Fruit fly (Drosophila melanogaster): ENCODE results near the gene CG11249.

CG11249 gene

DNA sequence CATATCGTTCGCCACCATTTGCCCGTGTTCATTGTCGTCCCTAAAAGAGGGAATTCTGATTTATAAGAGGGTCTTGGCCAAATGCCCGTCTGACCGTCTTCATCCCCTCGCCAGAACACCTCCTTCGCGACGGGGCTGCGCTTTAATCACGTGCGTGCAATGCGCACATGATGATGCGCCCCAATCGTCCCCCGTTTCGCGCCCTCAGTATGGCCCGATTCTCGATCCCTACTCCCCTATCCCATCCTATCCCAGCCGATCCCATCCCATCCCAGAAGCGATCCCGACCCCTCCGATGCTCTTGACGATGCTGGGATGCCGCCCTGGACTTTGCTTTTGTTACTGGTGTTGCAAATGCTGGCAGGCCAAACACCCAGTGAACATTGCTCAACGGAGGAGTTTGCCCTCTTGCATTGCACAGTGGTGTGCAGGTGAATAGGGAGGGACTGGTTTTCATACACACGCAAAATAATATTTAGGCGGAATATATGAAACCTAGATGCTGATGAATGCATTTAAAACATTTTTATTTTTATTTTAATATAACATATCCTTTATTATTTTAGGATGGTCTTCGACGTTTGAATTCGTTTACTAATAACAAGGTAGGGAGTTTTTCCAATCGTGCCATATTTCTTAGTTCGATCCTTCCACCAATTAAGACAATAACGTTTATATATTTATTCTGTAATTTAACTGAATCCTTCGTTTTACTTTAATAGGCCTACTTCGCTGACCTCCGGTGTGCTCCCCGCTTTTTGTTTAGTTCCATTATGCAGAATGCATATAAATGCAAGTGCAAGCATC is 38.0 kb downstream of the CG11249 start (continued):
- TF ChIP-seq CG6808 (GFP tag; optimal IDR thresholded peaks at IDR 0.05) (peak; percentile 95), Sox15 (GFP tag; optimal IDR thresholded peaks at IDR 0.05) (peak; percentile 69), esn (GFP tag; optimal IDR thresholded peaks at IDR 0.05) (peak; percentile 86), CG31627 (GFP tag; optimal IDR thresholded peaks at IDR 0.05) (peak; percentile 72), CG10631 (GFP tag; optimal IDR thresholded peaks at IDR 0.05) (peak; percentile 81), Eip93F (GFP tag; optimal IDR thresholded peaks at IDR 0.05) (peak; percentile 67), fd59A (GFP tag; optimal IDR thresholded peaks at IDR 0.05) (peak; percentile 89), CG1621 (tag; optimal IDR thresholded peaks at IDR 0.05) (no peak), Hr38 (GFP tag; optimal IDR thresholded peaks at IDR 0.05) (no peak), Sox14 (GFP tag; optimal IDR thresholded peaks at IDR 0.05) (peak; percentile 73), CG34406 (GFP tag; optimal IDR thresholded peaks at IDR 0.05) (peak; percentile 85), CG3919 (GFP tag; optimal IDR thresholded peaks at IDR 0.05) (peak; percentile 85), CG9139 (GFP tag; optimal IDR thresholded peaks at IDR 0.05) (peak; percentile 72), CG10669 (GFP tag; optimal IDR thresholded peaks at IDR 0.05) (peak; percentile 85), fkh (GFP tag; optimal IDR thresholded peaks at IDR 0.05) (no peak), CG6792 (GFP tag; optimal IDR thresholded peaks at IDR 0.05) (peak; percentile 71), fd85E (GFP tag; optimal IDR thresholded peaks at IDR 0.05) (peak; percentile 33), CG7368 (GFP tag; optimal IDR thresholded peaks at IDR 0.05) (peak; percentile 58), CG15336 (GFP tag; IDR thresholded peaks at IDR 0.05) (peak; percentile 77), eg (GFP tag; IDR thresholded peaks at IDR 0.05) (0 out of 3 replicates have a peak, but pooled peaks have one; percentile 21), Ets21C (GFP tag; optimal IDR thresholded peaks at IDR 0.05) (peak; percentile 54), topi (GFP tag; optimal IDR thresholded peaks at IDR 0.05) (peak; percentile 81), Hr39 (GFP tag; optimal IDR thresholded peaks at IDR 0.05) (peak; percentile 63), CG11294 (GFP tag; IDR thresholded peaks at IDR 0.05) (peak; percentile 33; the same call in 1 of the 2 replicates), CG11762 (GFP tag; optimal IDR thresholded peaks at IDR 0.05; ENCODE audit: insufficient read depth) (peak; percentile 72), CG11902 (GFP tag; optimal IDR thresholded peaks at IDR 0.05) (peak; percentile 63), CG4318 (GFP tag; optimal IDR thresholded peaks at IDR 0.05) (peak; percentile 60), CG8119 (GFP tag; IDR thresholded peaks at IDR 0.05) (peak; percentile 77)

DNA sequence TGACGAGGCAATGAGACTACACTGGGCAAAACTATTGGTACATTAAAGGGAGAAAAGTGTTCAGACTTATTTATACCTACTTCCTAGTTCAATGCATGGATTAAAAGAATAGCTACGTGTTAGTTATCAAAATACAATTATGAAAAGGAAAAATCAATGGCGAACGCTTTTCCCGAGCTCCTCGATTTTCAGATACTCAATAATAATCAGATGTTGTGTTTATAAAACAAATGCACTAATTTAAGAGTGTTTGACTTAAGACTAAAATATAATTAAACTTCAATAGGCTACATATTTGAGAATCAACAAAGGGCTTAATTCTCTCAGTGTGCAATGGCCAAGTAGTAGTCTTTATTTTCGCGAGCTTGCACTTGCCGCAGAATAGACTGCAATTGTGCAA is 44.0 kb downstream of the CG11249 start:
- TF ChIP-seq fd59A (GFP tag; optimal IDR thresholded peaks at IDR 0.05) (peak; percentile 35), CG6163 (GFP tag; IDR thresholded peaks at IDR 0.05) (peak; percentile 41; the same call in 1 of the 3 replicates), Hr38 (GFP tag; optimal IDR thresholded peaks at IDR 0.05) (no peak), Eip78C (GFP tag) (peak; percentile 85), CG8319 (GFP tag; optimal IDR thresholded peaks at IDR 0.05) (no peak), CG6276 (GFP tag; optimal IDR thresholded peaks at IDR 0.05) (peak; percentile 11), CG10631 (GFP tag; optimal IDR thresholded peaks at IDR 0.05) (peak; percentile 58), CG15336 (GFP tag; IDR thresholded peaks at IDR 0.05) (peak; percentile 31; the same call in 1 of the 2 replicates), dac (GFP tag; optimal IDR thresholded peaks at IDR 0.05) (peak; percentile 55), cyc (GFP tag; optimal IDR thresholded peaks at IDR 0.05) (no peak), CG11762 (GFP tag; optimal IDR thresholded peaks at IDR 0.05; ENCODE audit: insufficient read depth) (no peak), Ets96B (tag; optimal IDR thresholded peaks at IDR 0.05) (peak; percentile 46), CG1621 (tag; optimal IDR thresholded peaks at IDR 0.05) (peak; percentile 3), eg (GFP tag; IDR thresholded peaks at IDR 0.05) (0 out of 3 replicates have a peak, but pooled peaks have one; percentile 30), Hr4 (GFP tag; optimal IDR thresholded peaks at IDR 0.05) (peak; percentile 70), Sox14 (GFP tag; optimal IDR thresholded peaks at IDR 0.05) (peak; percentile 30), Ets21C (GFP tag; optimal IDR thresholded peaks at IDR 0.05) (no peak), Eip75B (GFP tag; optimal IDR thresholded peaks at IDR 0.05) (peak; percentile 29), CG11902 (GFP tag; optimal IDR thresholded peaks at IDR 0.05) (no peak), salr (GFP tag; optimal IDR thresholded peaks at IDR 0.05) (peak in 1 of 2 experiments; percentile 68), CG6792 (GFP tag; optimal IDR thresholded peaks at IDR 0.05) (peak; percentile 3), CG8632 (GFP tag; optimal IDR thresholded peaks at IDR 0.05) (no peak), Blimp-1 (GFP tag; optimal IDR thresholded peaks at IDR 0.05) (no peak), fkh (GFP tag; optimal IDR thresholded peaks at IDR 0.05) (no peak), ss (GFP tag; optimal IDR thresholded peaks at IDR 0.05) (no peak), svp (GFP tag) (no peak), Gug (GFP tag; IDR thresholded peaks at IDR 0.05) (peak; percentile 13; the same call in 1 of the 2 replicates), CG34406 (GFP tag; optimal IDR thresholded peaks at IDR 0.05) (no peak), Eip93F (GFP tag; optimal IDR thresholded peaks at IDR 0.05) (no peak), Sox15 (GFP tag; optimal IDR thresholded peaks at IDR 0.05) (no peak), dsx (GFP tag; optimal IDR thresholded peaks at IDR 0.05; ENCODE audit: poor library complexity, severe bottlenecking) (no peak), CG4318 (GFP tag; optimal IDR thresholded peaks at IDR 0.05) (peak; percentile 52), CG32006 (GFP tag; optimal IDR thresholded peaks at IDR 0.05) (peak; percentile 83), vri (GFP tag; optimal IDR thresholded peaks at IDR 0.05) (no peak)
